Fruit fly (Drosophila melanogaster) whole organism, embryonic: ENCODE measurements around the gene cup.

Experiments
- CG10209 ChIP-seq: fragments of 200-800 bp; sonication (Bioruptor generic); optimal IDR thresholded peaks from 3 replicates; lab custom pipeline; 2017; ENCODE audit warnings: missing biosample characterization, mild to moderate bottlenecking, missing genetic modification characterization, missing genetic modification reagents
- CG12155 ChIP-seq: fragments of 200-800 bp; sonication (Bioruptor generic); optimal IDR thresholded peaks from 3 replicates; lab custom pipeline; 2016; ENCODE audit warnings: missing biosample characterization, missing genetic modification characterization
- CG12219 ChIP-seq: fragments of 200-800 bp; sonication (Bioruptor generic); optimal IDR thresholded peaks from 3 replicates; lab custom pipeline; 2018; ENCODE audit warnings: missing biosample characterization, mild to moderate bottlenecking, missing genetic modification characterization
- CG1233 ChIP-seq: fragments of 200-800 bp; sonication (Bioruptor generic); optimal IDR thresholded peaks from 4 replicates; lab custom pipeline; 2018; ENCODE audit warnings: missing biosample characterization, mild to moderate bottlenecking, missing genetic modification characterization
- CG12744 ChIP-seq: fragments of 200-800 bp; sonication (Bioruptor generic); optimal IDR thresholded peaks from 2 replicates; lab custom pipeline; 2016; ENCODE audit warnings: missing biosample characterization, missing genetic modification characterization
- CG13624 ChIP-seq: fragments of 200-800 bp; sonication (Bioruptor generic); optimal IDR thresholded peaks from 2 replicates; lab custom pipeline; 2016; ENCODE audit warnings: missing biosample characterization, missing genetic modification characterization
- CG1647 ChIP-seq: fragments of 200-800 bp; sonication (Bioruptor generic); optimal IDR thresholded peaks from 3 replicates; lab custom pipeline; 2016; ENCODE audit warnings: missing biosample characterization, missing genetic modification characterization
- CG17359 ChIP-seq: fragments of 200-800 bp; sonication (Bioruptor generic); optimal IDR thresholded peaks from 3 replicates; lab custom pipeline; 2018; ENCODE audit warnings: missing biosample characterization, mild to moderate bottlenecking, missing genetic modification characterization, moderate library complexity
- CG17802 ChIP-seq: fragments of 200-800 bp; sonication (Bioruptor generic); optimal IDR thresholded peaks from 2 replicates; lab custom pipeline; 2018; ENCODE audit warnings: missing biosample characterization, mild to moderate bottlenecking, missing genetic modification characterization, moderate library complexity
- CG18619 ChIP-seq: fragments of 200-800 bp; sonication (Bioruptor generic); optimal IDR thresholded peaks from 3 replicates; lab custom pipeline; 2017; ENCODE audit warnings: missing biosample characterization, mild to moderate bottlenecking, missing genetic modification characterization
- CG2120 ChIP-seq: fragments of 200-800 bp; sonication (Bioruptor generic); optimal IDR thresholded peaks from 3 replicates; lab custom pipeline; 2016; ENCODE audit warnings: missing biosample characterization, missing genetic modification characterization
- CG33557 ChIP-seq: fragments of 200-800 bp; sonication (Bioruptor generic); optimal IDR thresholded peaks from 2 replicates; lab custom pipeline; 2019; ENCODE audit warnings: missing biosample characterization, mild to moderate bottlenecking, missing genetic modification characterization, moderate library complexity
- CG34224 ChIP-seq: fragments of 200-800 bp; sonication (Bioruptor generic); IDR thresholded peaks from 3 replicates; pipeline ENCODE4 v1.3.6; 2022; ENCODE audit warnings: missing biosample characterization, missing genetic modification characterization; ENCODE audit not compliant: partially characterized antibody
- CG3847 ChIP-seq: fragments of 200-800 bp; sonication (Bioruptor generic); IDR thresholded peaks from 2 replicates; pipeline ENCODE4 v1.3.6; 2022; ENCODE audit warnings: missing biosample characterization, missing genetic modification characterization
- CG4424 ChIP-seq: fragments of 200-800 bp; sonication (Bioruptor generic); optimal IDR thresholded peaks from 3 replicates; lab custom pipeline; 2016; ENCODE audit warnings: missing biosample characterization, missing genetic modification characterization
- CG6765 ChIP-seq: fragments of 200-800 bp; sonication (Bioruptor generic); optimal IDR thresholded peaks from 3 replicates; lab custom pipeline; 2017; ENCODE audit warnings: missing biosample characterization, mild to moderate bottlenecking, missing genetic modification characterization
- CG8359 ChIP-seq: fragments of 200-800 bp; sonication (Bioruptor generic); optimal IDR thresholded peaks from 2 replicates; lab custom pipeline; 2017; ENCODE audit warnings: missing biosample characterization, mild to moderate bottlenecking, missing genetic modification characterization, borderline replicate concordance
- CG9609 ChIP-seq: fragments of 200-800 bp; sonication (Bioruptor generic); optimal IDR thresholded peaks from 3 replicates; lab custom pipeline; 2016; ENCODE audit warnings: missing biosample characterization, missing genetic modification characterization
- CrebB ChIP-seq: fragments of 200-800 bp; sonication (Bioruptor generic); optimal IDR thresholded peaks from 3 replicates; lab custom pipeline; 2018; ENCODE audit warnings: missing biosample characterization, mild to moderate bottlenecking, missing genetic modification characterization
- D19B ChIP-seq: fragments of 200-800 bp; sonication (Bioruptor generic); optimal IDR thresholded peaks from 2 replicates; lab custom pipeline; 2017; ENCODE audit warnings: missing biosample characterization, mild to moderate bottlenecking, missing genetic modification characterization
- Dp ChIP-seq: fragments of 200-800 bp; sonication (Bioruptor generic); optimal IDR thresholded peaks from 2 replicates; lab custom pipeline; 2018; ENCODE audit warnings: missing biosample characterization, mild to moderate bottlenecking, missing genetic modification characterization, moderate library complexity
- E2f1 ChIP-seq: fragments of 200-800 bp; sonication (Bioruptor generic); IDR thresholded peaks from 2 replicates; pipeline ENCODE4 v1.3.6; 2022; ENCODE audit warnings: missing biosample characterization, missing genetic modification characterization
- ERR ChIP-seq: fragments of 200-800 bp; sonication (Bioruptor generic); optimal IDR thresholded peaks from 2 replicates; lab custom pipeline; 2016; ENCODE audit warnings: missing biosample characterization, missing genetic modification characterization
- Fer3 ChIP-seq: fragments of 200-800 bp; sonication (Bioruptor generic); optimal IDR thresholded peaks from 2 replicates; lab custom pipeline; 2018; ENCODE audit warnings: missing biosample characterization, mild to moderate bottlenecking, missing genetic modification characterization, moderate library complexity
- GATAe ChIP-seq: fragments of 200-800 bp; sonication (Bioruptor generic); conservative IDR thresholded peaks from 2 replicates; pipeline ENCODE4 v1.3.6; 2022; ENCODE audit warnings: missing biosample characterization, missing genetic modification characterization
- Hey ChIP-seq: fragments of 200-800 bp; sonication (Bioruptor generic); optimal IDR thresholded peaks from 3 replicates; lab custom pipeline; 2018; ENCODE audit warnings: missing biosample characterization, mild to moderate bottlenecking, missing genetic modification characterization
- Hmx ChIP-seq: fragments of 200-800 bp; sonication (Bioruptor generic); optimal IDR thresholded peaks from 2 replicates; lab custom pipeline; 2016; ENCODE audit warnings: missing biosample characterization, missing genetic modification characterization
- MBD-R2 ChIP-seq: fragments of 200-800 bp; sonication (Bioruptor generic); IDR thresholded peaks from 2 replicates; pipeline ENCODE4 v1.3.6; 2022; ENCODE audit warnings: missing biosample characterization, missing genetic modification characterization
- Mes4 ChIP-seq: fragments of 200-800 bp; sonication (Bioruptor generic); optimal IDR thresholded peaks from 2 replicates; lab custom pipeline; 2016; ENCODE audit warnings: missing biosample characterization, missing genetic modification characterization
- Mrtf ChIP-seq: fragments of 200-800 bp; sonication (Bioruptor generic); IDR thresholded peaks from 3 replicates; pipeline ENCODE4 v1.3.6; 2022; ENCODE audit warnings: missing biosample characterization, missing genetic modification characterization
- Oli ChIP-seq: fragments of 200-800 bp; sonication (Bioruptor generic); optimal IDR thresholded peaks from 2 replicates; lab custom pipeline; 2018; ENCODE audit warnings: missing biosample characterization, mild to moderate bottlenecking, missing genetic modification characterization, moderate library complexity
- Side ChIP-seq: fragments of 200-800 bp; sonication (Bioruptor generic); optimal IDR thresholded peaks from 2 replicates; lab custom pipeline; 2016; ENCODE audit warnings: missing biosample characterization, missing genetic modification characterization
- Spps ChIP-seq: fragments of 200-800 bp; sonication (Bioruptor generic); optimal IDR thresholded peaks from 2 replicates; lab custom pipeline; 2018; ENCODE audit warnings: missing biosample characterization, mild to moderate bottlenecking, missing genetic modification characterization
- TFAM ChIP-seq: fragments of 200-800 bp; sonication (Bioruptor generic); optimal IDR thresholded peaks from 2 replicates; lab custom pipeline; 2017; ENCODE audit warnings: missing biosample characterization, missing genetic modification characterization, inconsistent platforms
- amos ChIP-seq: fragments of 200-800 bp; sonication (Bioruptor generic); IDR thresholded peaks from 2 replicates; pipeline ENCODE4 v1.3.6; 2022; ENCODE audit warnings: missing biosample characterization, missing genetic modification characterization; ENCODE audit not compliant: partially characterized antibody
- ap ChIP-seq: fragments of 200-800 bp; sonication (Bioruptor generic); IDR thresholded peaks from 2 replicates; pipeline ENCODE4 v1.3.6; 2022; ENCODE audit warnings: missing biosample characterization, missing genetic modification characterization
- bbx ChIP-seq: fragments of 200-800 bp; sonication (Bioruptor generic); IDR thresholded peaks from 2 replicates; pipeline ENCODE4 v1.3.6; 2022; ENCODE audit warnings: missing biosample characterization, missing genetic modification characterization; ENCODE audit not compliant: partially characterized antibody
- cad ChIP-seq: fragments of >200 bp; optimal IDR thresholded peaks from 2 replicates; lab custom pipeline; 2017; ENCODE audit warnings: missing biosample characterization, missing genetic modification characterization
- cas ChIP-seq: fragments of 200-800 bp; sonication (Bioruptor generic); IDR thresholded peaks from 2 replicates; pipeline ENCODE4 v1.3.6; 2022; ENCODE audit warnings: missing biosample characterization, missing genetic modification characterization
- crp ChIP-seq, 2 experiments: fragments of 200-800 bp; sonication (Bioruptor generic); optimal IDR thresholded peaks; 2 replicates in 1 of 2; 3 replicates in 1 of 2; lab custom pipeline; 2017; ENCODE audit warnings: missing biosample characterization in 2 of 2, missing genetic modification characterization in 2 of 2, mild to moderate bottlenecking in 1 of 2, moderate library complexity in 1 of 2
- gfzf ChIP-seq: fragments of 200-800 bp; sonication (Bioruptor generic); optimal IDR thresholded peaks from 2 replicates; lab custom pipeline; 2016; ENCODE audit warnings: missing biosample characterization, mild to moderate bottlenecking, missing genetic modification characterization, moderate library complexity
- lilli ChIP-seq: fragments of 200-800 bp; sonication (Bioruptor generic); optimal IDR thresholded peaks from 3 replicates; lab custom pipeline; 2016; ENCODE audit warnings: missing biosample characterization, missing genetic modification characterization
- org-1 ChIP-seq: fragments of 200-800 bp; sonication (Bioruptor generic); optimal IDR thresholded peaks from 2 replicates; lab custom pipeline; 2017; ENCODE audit warnings: missing biosample characterization, missing genetic modification characterization
- pnt ChIP-seq: fragments of 200-800 bp; sonication (Bioruptor generic); optimal IDR thresholded peaks from 3 replicates; lab custom pipeline; 2016; ENCODE audit warnings: missing biosample characterization, missing genetic modification characterization
- pzg ChIP-seq: fragments of 200-800 bp; sonication (Bioruptor generic); optimal IDR thresholded peaks from 3 replicates; lab custom pipeline; 2018; ENCODE audit warnings: missing biosample characterization, mild to moderate bottlenecking, missing genetic modification characterization, moderate library complexity
- ranshi ChIP-seq: fragments of 200-800 bp; sonication (Bioruptor generic); IDR thresholded peaks from 2 replicates; pipeline ENCODE4 v1.3.6; 2022; ENCODE audit warnings: missing biosample characterization, missing genetic modification characterization
- shn ChIP-seq: fragments of 200-800 bp; sonication (Bioruptor generic); optimal IDR thresholded peaks from 3 replicates; lab custom pipeline; 2016; ENCODE audit warnings: missing biosample characterization, missing genetic modification characterization
- sna ChIP-seq: fragments of 200-800 bp; sonication (Bioruptor generic); IDR thresholded peaks from 2 replicates; pipeline ENCODE4 v1.3.6; 2022; ENCODE audit warnings: missing biosample characterization, missing genetic modification characterization; ENCODE audit not compliant: partially characterized antibody
- sqz ChIP-seq: fragments of 200-800 bp; sonication (Bioruptor generic); optimal IDR thresholded peaks from 3 replicates; lab custom pipeline; 2018; ENCODE audit warnings: missing biosample characterization, mild to moderate bottlenecking, missing genetic modification characterization
- tin ChIP-seq: fragments of 200-800 bp; sonication (Bioruptor generic); optimal IDR thresholded peaks from 3 replicates; lab custom pipeline; 2016; ENCODE audit warnings: missing biosample characterization, missing genetic modification characterization
- toy ChIP-seq: fragments of 200-800 bp; sonication (Bioruptor generic); IDR thresholded peaks from 2 replicates; pipeline ENCODE4 v1.3.6; 2022; ENCODE audit warnings: missing biosample characterization, missing genetic modification characterization
- tup ChIP-seq: fragments of 200-800 bp; sonication (Bioruptor generic); optimal IDR thresholded peaks from 2 replicates; lab custom pipeline; 2016; ENCODE audit warnings: missing biosample characterization, mild to moderate bottlenecking, missing genetic modification characterization, moderate library complexity

cup gene

dm6 chr2L:6700742-6701141, 37.3 kb downstream of the cup start (continued):
- no peak for TF ChIP-seq cas
- TF ChIP-seq crp (GFP tag; optimal IDR thresholded peaks at IDR 0.05; lab: Kevin White, UChicago): no peak
- no peak for TF ChIP-seq tup (GFP tag; lab: Kevin White, UChicago)
- TF ChIP-seq ranshi (GFP tag; lab: Robert Waterston, UW): no peak
- TF ChIP-seq CG4424 (GFP tag; lab: Kevin White, UChicago): no peak
- peak; percentile 54 for TF ChIP-seq CG33557 (GFP tag; lab: Kevin White, UChicago)
- TF ChIP-seq Oli: no peak
- TF ChIP-seq ap: no peak
- no peak for TF ChIP-seq Dp (GFP tag; lab: Kevin White, UChicago)
- TF ChIP-seq cad (GFP tag; lab: Kevin White, UChicago): no peak
- no peak for TF ChIP-seq lilli (GFP tag; lab: Kevin White, UChicago)
- no peak for TF ChIP-seq CG2120 (GFP tag; lab: Kevin White, UChicago)
- TF ChIP-seq CG12155 (GFP tag; lab: Kevin White, UChicago): no peak
- TF ChIP-seq CG1647: no peak
- TF ChIP-seq E2f1: no peak
- TF ChIP-seq toy: no peak
- peak; percentile 6 for TF ChIP-seq pnt (GFP tag; lab: Kevin White, UChicago)
- TF ChIP-seq pzg (GFP tag; lab: Kevin White, UChicago): no peak
- no peak for TF ChIP-seq sna (GFP tag; lab: Robert Waterston, UW)
- peak; percentile 4 for TF ChIP-seq Mes4
- no peak for TF ChIP-seq D19B (GFP tag; lab: Kevin White, UChicago)
- TF ChIP-seq CG12219 (GFP tag; lab: Kevin White, UChicago): peak; percentile 27
- no peak for TF ChIP-seq Mrtf (GFP tag; lab: Robert Waterston, UW)
- TF ChIP-seq Hmx (GFP tag; lab: Kevin White, UChicago): no peak
- TF ChIP-seq CG17359 (tag; lab: Kevin White, UChicago): no peak
- TF ChIP-seq MBD-R2 (GFP tag; lab: Robert Waterston, UW): no peak
- no peak for TF ChIP-seq CG34224 (GFP tag; lab: Robert Waterston, UW)
- no peak for TF ChIP-seq CG6765 (GFP tag; lab: Kevin White, UChicago)
- no peak for TF ChIP-seq gfzf (GFP tag; lab: Kevin White, UChicago)
- peak; percentile 73 for TF ChIP-seq org-1
- no peak for TF ChIP-seq shn (GFP tag; lab: Kevin White, UChicago)
- TF ChIP-seq CG13624 (GFP tag; lab: Kevin White, UChicago): no peak
- TF ChIP-seq CG10209 (GFP tag; lab: Kevin White, UChicago): peak; percentile 64
- no peak for TF ChIP-seq tin
- TF ChIP-seq CG9609 (GFP tag; lab: Kevin White, UChicago): no peak
- TF ChIP-seq sqz (GFP tag; lab: Kevin White, UChicago): no peak
- no peak for TF ChIP-seq Spps (tag; lab: Kevin White, UChicago)
- peak; percentile 34 for TF ChIP-seq CG8359
- TF ChIP-seq CG18619: peak; percentile 19
- no peak for TF ChIP-seq bbx (GFP tag; lab: Robert Waterston, UW)
- TF ChIP-seq CG3847 (GFP tag; lab: Robert Waterston, UW): no peak
- TF ChIP-seq TFAM (GFP tag; lab: Kevin White, UChicago): no peak
- TF ChIP-seq GATAe: no peak
- TF ChIP-seq CrebB (tag; lab: Kevin White, UChicago): peak; percentile 24
- peak; percentile 40 for TF ChIP-seq Side
- no peak for TF ChIP-seq CG17802 (tag; lab: Kevin White, UChicago)
- TF ChIP-seq CG1233: peak; percentile 60
- TF ChIP-seq Fer3 (tag; lab: Kevin White, UChicago): no peak
- TF ChIP-seq CG12744 (GFP tag; lab: Kevin White, UChicago): peak; percentile 40
- no peak for TF ChIP-seq ERR
- no peak for TF ChIP-seq amos
- no peak for TF ChIP-seq Hey
